Worm (Caenorhabditis elegans) whole organism, midembryonic: ENCODE results near the gene picc-1.

ENCODE experiments used
- T22C8.4 ChIP-seq: fragments of 200-800 bp; sonication (Bioruptor generic); IDR thresholded peaks from 2 replicates; pipeline ENCODE4 v1.3.6; 2022; ENCODE audit warnings: missing genetic modification characterization, missing compliant biosample characterization
- cog-1 ChIP-seq: sonication (generic microtip); optimal IDR thresholded peaks from 2 replicates; lab custom pipeline; 2016; ENCODE audit warnings: missing genetic modification characterization, missing compliant biosample characterization
- flt-1 ChIP-seq: fragments of 200-800 bp; sonication (Bioruptor generic); IDR thresholded peaks from 2 replicates; pipeline ENCODE4 v1.3.6; 2022; ENCODE audit warnings: missing genetic modification characterization, missing compliant biosample characterization
- klf-2 ChIP-seq: fragments of 200-800 bp; sonication (Bioruptor generic); conservative IDR thresholded peaks from 2 replicates; pipeline ENCODE4 v1.3.6; 2022; ENCODE audit warnings: missing genetic modification reagents, missing genetic modification characterization, missing compliant biosample characterization
- ref-1 ChIP-seq: fragments of 200-800 bp; sonication (Bioruptor generic); conservative IDR thresholded peaks from 2 replicates; pipeline ENCODE4 v1.3.6; 2022; ENCODE audit warnings: missing genetic modification reagents, missing genetic modification characterization, missing compliant biosample characterization
- tab-1 ChIP-seq: fragments of 200-800 bp; sonication (Bioruptor generic); IDR thresholded peaks from 2 replicates; pipeline ENCODE4 v1.3.6; 2022; ENCODE audit warnings: missing genetic modification characterization, missing compliant biosample characterization
- ztf-23 ChIP-seq: fragments of 200-800 bp; sonication (Bioruptor generic); IDR thresholded peaks from 2 replicates; pipeline ENCODE4 v1.3.6; 2022; ENCODE audit warnings: missing genetic modification reagents, missing genetic modification characterization, missing compliant biosample characterization
- ztf-29 ChIP-seq: fragments of 200-800 bp; sonication (Bioruptor generic); IDR thresholded peaks from 2 replicates; pipeline ENCODE4 v1.3.6; 2022; ENCODE audit warnings: missing genetic modification reagents, missing genetic modification characterization, missing compliant biosample characterization

- TF ChIP-seq ztf-23 (GFP tag; lab: Robert Waterston, UW) = no peak
- TF ChIP-seq ztf-29 (GFP tag; lab: Robert Waterston, UW) = no peak
- no peak for TF ChIP-seq cog-1 (tag; lab: Kevin White, UChicago)
- TF ChIP-seq ref-1 (GFP tag; lab: Robert Waterston, UW) = no peak
- TF ChIP-seq flt-1 (GFP tag; lab: Robert Waterston, UW) = no peak
- TF ChIP-seq tab-1 = no peak
- TF ChIP-seq T22C8.4 (GFP tag; lab: Robert Waterston, UW) = no peak
- no peak for TF ChIP-seq klf-2 (GFP tag; lab: Robert Waterston, UW)
Measured at ce11 chrV:5975724-5976123, 43.1 kb upstream of the picc-1 start, which contains the start of gene acy-2.
